Fruit fly (Drosophila melanogaster) whole organism, embryonic: Measurements from ENCODE around the gene CG34162.

Experiments used
- BtbVII ChIP-seq: fragments of 200-800 bp; sonication (Bioruptor generic); optimal IDR thresholded peaks from 3 replicates; lab custom pipeline; 2017; ENCODE audit warnings: missing biosample characterization, mild to moderate bottlenecking, missing genetic modification characterization
- CG10274 ChIP-seq: fragments of 200-800 bp; sonication (Bioruptor generic); optimal IDR thresholded peaks from 3 replicates; lab custom pipeline; 2017; ENCODE audit warnings: missing biosample characterization, mild to moderate bottlenecking, missing genetic modification characterization
- CG11696 ChIP-seq: fragments of 200-800 bp; sonication (Bioruptor generic); IDR thresholded peaks from 2 replicates; pipeline ENCODE4 v1.3.6; 2022; ENCODE audit warnings: missing biosample characterization, missing genetic modification characterization
- CG12071 ChIP-seq: fragments of 200-800 bp; sonication (Bioruptor generic); optimal IDR thresholded peaks from 3 replicates; lab custom pipeline; 2018; ENCODE audit warnings: missing biosample characterization, mild to moderate bottlenecking, missing genetic modification characterization
- CG12104 ChIP-seq: fragments of 200-800 bp; sonication (Bioruptor generic); optimal IDR thresholded peaks from 3 replicates; lab custom pipeline; 2016; ENCODE audit warnings: missing biosample characterization, missing genetic modification characterization
- CG12769 ChIP-seq: fragments of 200-800 bp; sonication (Bioruptor generic); optimal IDR thresholded peaks from 2 replicates; lab custom pipeline; 2019; ENCODE audit warnings: missing biosample characterization, mild to moderate bottlenecking, missing genetic modification characterization, moderate library complexity
- CG13287 ChIP-seq: fragments of 200-800 bp; sonication (Bioruptor generic); IDR thresholded peaks from 2 replicates; pipeline ENCODE4 v1.3.6; 2022; ENCODE audit warnings: missing biosample characterization, missing genetic modification characterization; ENCODE audit not compliant: partially characterized antibody
- CG14965 ChIP-seq: fragments of 200-800 bp; sonication (Bioruptor generic); optimal IDR thresholded peaks from 2 replicates; lab custom pipeline; 2016; ENCODE audit warnings: missing biosample characterization, missing genetic modification characterization, borderline replicate concordance
- CG15479 ChIP-seq: fragments of 200-800 bp; sonication (Bioruptor generic); optimal IDR thresholded peaks from 3 replicates; lab custom pipeline; 2019; ENCODE audit warnings: missing biosample characterization, mild to moderate bottlenecking, missing genetic modification characterization, moderate library complexity
- CG1647 ChIP-seq: fragments of 200-800 bp; sonication (Bioruptor generic); optimal IDR thresholded peaks from 3 replicates; lab custom pipeline; 2016; ENCODE audit warnings: missing biosample characterization, missing genetic modification characterization
- CG16779 ChIP-seq: fragments of 200-800 bp; sonication (Bioruptor generic); IDR thresholded peaks from 2 replicates; pipeline ENCODE4 v1.3.6; 2022; ENCODE audit warnings: missing biosample characterization, missing genetic modification characterization
- CG17359 ChIP-seq: fragments of 200-800 bp; sonication (Bioruptor generic); optimal IDR thresholded peaks from 3 replicates; lab custom pipeline; 2018; ENCODE audit warnings: missing biosample characterization, mild to moderate bottlenecking, missing genetic modification characterization, moderate library complexity
- CG17568 ChIP-seq: fragments of 200-800 bp; sonication (Bioruptor generic); optimal IDR thresholded peaks from 2 replicates; lab custom pipeline; 2018; ENCODE audit warnings: missing biosample characterization, mild to moderate bottlenecking, missing genetic modification characterization, moderate library complexity
- CG17829 ChIP-seq: fragments of 200-800 bp; optimal IDR thresholded peaks from 2 replicates; lab custom pipeline; 2019; ENCODE audit warnings: missing biosample characterization, mild to moderate bottlenecking, missing genetic modification characterization, moderate library complexity
- CG2678 ChIP-seq: fragments of 200-800 bp; sonication (Bioruptor generic); optimal IDR thresholded peaks from 3 replicates; lab custom pipeline; 2019; ENCODE audit warnings: missing biosample characterization, mild to moderate bottlenecking, missing genetic modification characterization, moderate library complexity
- CG5180 ChIP-seq: fragments of 200-800 bp; sonication (Bioruptor generic); optimal IDR thresholded peaks from 3 replicates; lab custom pipeline; 2017; ENCODE audit warnings: missing biosample characterization, missing genetic modification characterization, mild to moderate bottlenecking, moderate library complexity, missing genetic modification reagents
- CrebB ChIP-seq: fragments of 200-800 bp; sonication (Bioruptor generic); optimal IDR thresholded peaks from 3 replicates; lab custom pipeline; 2018; ENCODE audit warnings: missing biosample characterization, mild to moderate bottlenecking, missing genetic modification characterization
- Fer1 ChIP-seq: fragments of 200-800 bp; sonication (Bioruptor generic); optimal IDR thresholded peaks from 2 replicates; lab custom pipeline; 2017; ENCODE audit warnings: missing biosample characterization, mild to moderate bottlenecking, missing genetic modification characterization
- Fer2 ChIP-seq: fragments of 200-800 bp; sonication (Bioruptor generic); optimal IDR thresholded peaks from 2 replicates; lab custom pipeline; 2018; ENCODE audit warnings: missing biosample characterization, mild to moderate bottlenecking, missing genetic modification characterization, moderate library complexity
- H15 ChIP-seq: fragments of 200-800 bp; sonication (Bioruptor generic); IDR thresholded peaks from 3 replicates; pipeline ENCODE4 v1.3.6; 2022; ENCODE audit warnings: missing biosample characterization, missing genetic modification characterization
- Hey ChIP-seq: fragments of 200-800 bp; sonication (Bioruptor generic); optimal IDR thresholded peaks from 3 replicates; lab custom pipeline; 2018; ENCODE audit warnings: missing biosample characterization, mild to moderate bottlenecking, missing genetic modification characterization
- Kr ChIP-seq: fragments of 200-800 bp; sonication (Bioruptor generic); optimal IDR thresholded peaks from 2 replicates; lab custom pipeline; 2017; ENCODE audit warnings: missing biosample characterization, mild to moderate bottlenecking, missing genetic modification characterization
- Mad ChIP-seq: fragments of 200-800 bp; sonication (Bioruptor generic); optimal IDR thresholded peaks from 2 replicates; lab custom pipeline; 2016; ENCODE audit warnings: missing biosample characterization, missing genetic modification characterization
- NFAT ChIP-seq: fragments of 200-800 bp; sonication (Bioruptor generic); IDR thresholded peaks from 2 replicates; pipeline ENCODE4 v1.3.6; 2022; ENCODE audit warnings: missing biosample characterization, missing genetic modification characterization
- NK7.1 ChIP-seq: fragments of 200-800 bp; sonication (Bioruptor generic); optimal IDR thresholded peaks from 3 replicates; lab custom pipeline; 2016; ENCODE audit warnings: missing biosample characterization, missing genetic modification characterization
- Oli ChIP-seq: fragments of 200-800 bp; sonication (Bioruptor generic); optimal IDR thresholded peaks from 2 replicates; lab custom pipeline; 2018; ENCODE audit warnings: missing biosample characterization, mild to moderate bottlenecking, missing genetic modification characterization, moderate library complexity
- Rx ChIP-seq: fragments of 200-800 bp; sonication (Bioruptor generic); IDR thresholded peaks from 2 replicates; pipeline ENCODE4 v1.3.6; 2022; ENCODE audit warnings: missing biosample characterization, missing genetic modification characterization
- Scr ChIP-seq: fragments of 200-800 bp; sonication (Bioruptor generic); IDR thresholded peaks from 2 replicates; pipeline ENCODE4 v1.3.6; 2022; ENCODE audit warnings: missing biosample characterization, missing genetic modification characterization; ENCODE audit not compliant: partially characterized antibody
- bowl ChIP-seq: fragments of 200-800 bp; sonication (Bioruptor generic); IDR thresholded peaks from 2 replicates; pipeline ENCODE4 v1.3.6; 2022; ENCODE audit warnings: missing biosample characterization, missing genetic modification characterization
- chinmo ChIP-seq: fragments of 200-800 bp; sonication (Bioruptor generic); IDR thresholded peaks from 4 replicates; pipeline ENCODE4 v1.3.6; 2022; ENCODE audit warnings: missing biosample characterization, missing genetic modification characterization; ENCODE audit not compliant: partially characterized antibody
- ci ChIP-seq: fragments of 200-800 bp; sonication (Bioruptor generic); IDR thresholded peaks from 3 replicates; pipeline ENCODE4 v1.3.6; 2022; ENCODE audit warnings: missing biosample characterization, missing genetic modification characterization
- crc ChIP-seq: fragments of 200-800 bp; sonication (Bioruptor generic); optimal IDR thresholded peaks from 2 replicates; lab custom pipeline; 2016; ENCODE audit warnings: missing biosample characterization, missing genetic modification characterization
- crp ChIP-seq, 2 experiments: fragments of 200-800 bp; sonication (Bioruptor generic); optimal IDR thresholded peaks; 2 replicates in 1 of 2; 3 replicates in 1 of 2; lab custom pipeline; 2017; ENCODE audit warnings: missing biosample characterization in 2 of 2, missing genetic modification characterization in 2 of 2, mild to moderate bottlenecking in 1 of 2, moderate library complexity in 1 of 2
- cwo ChIP-seq: fragments of 200-800 bp; sonication (Bioruptor generic); optimal IDR thresholded peaks from 3 replicates; lab custom pipeline; 2017; ENCODE audit warnings: missing biosample characterization, missing genetic modification characterization, mild to moderate bottlenecking, moderate library complexity, missing genetic modification reagents
- gem ChIP-seq: fragments of 200-800 bp; sonication (Bioruptor generic); optimal IDR thresholded peaks from 2 replicates; lab custom pipeline; 2019; ENCODE audit warnings: missing biosample characterization, mild to moderate bottlenecking, missing genetic modification characterization, moderate library complexity
- gro ChIP-seq: fragments of 200-800 bp; sonication (Bioruptor generic); optimal IDR thresholded peaks from 2 replicates; lab custom pipeline; 2016; ENCODE audit warnings: missing biosample characterization, missing genetic modification characterization
- hbn ChIP-seq: fragments of 200-800 bp; sonication (Bioruptor generic); IDR thresholded peaks from 2 replicates; pipeline ENCODE4 v1.3.6; 2022; ENCODE audit warnings: missing biosample characterization, missing genetic modification characterization; ENCODE audit not compliant: partially characterized antibody
- insv ChIP-seq, 2 experiments: fragments of 200-800 bp; sonication (Bioruptor generic); optimal IDR thresholded peaks; 3 replicates each; lab custom pipeline; 2016 to 2018; ENCODE audit warnings: missing biosample characterization in 2 of 2, missing genetic modification characterization in 2 of 2
- lov ChIP-seq, 2 experiments: fragments of 200-800 bp in 1 of 2; fragments of >200 bp in 1 of 2; sonication (Bioruptor generic) in 1 of 2; IDR thresholded peaks in 1 of 2; optimal IDR thresholded peaks in 1 of 2; 2 replicates in 1 of 2; 3 replicates in 1 of 2; pipeline versions ENCODE4 v1.3.6 to Lab custom; 2017 to 2022; ENCODE audit warnings: missing biosample characterization in 1 of 2, missing genetic modification characterization in 1 of 2
- mirr ChIP-seq: fragments of 200-800 bp; sonication (Bioruptor generic); optimal IDR thresholded peaks from 3 replicates; lab custom pipeline; 2018; ENCODE audit warnings: missing biosample characterization, mild to moderate bottlenecking, missing genetic modification characterization
- nom ChIP-seq: fragments of 200-800 bp; sonication (Bioruptor generic); optimal IDR thresholded peaks from 2 replicates; lab custom pipeline; 2017; ENCODE audit warnings: missing biosample characterization, missing genetic modification characterization, mild to moderate bottlenecking, moderate library complexity, missing genetic modification reagents
- pita ChIP-seq: fragments of 200-800 bp; sonication (Bioruptor generic); optimal IDR thresholded peaks from 2 replicates; lab custom pipeline; 2017; ENCODE audit warnings: missing biosample characterization, mild to moderate bottlenecking, missing genetic modification characterization
- pros ChIP-seq: fragments of 200-800 bp; sonication (Bioruptor generic); optimal IDR thresholded peaks from 3 replicates; lab custom pipeline; 2019; ENCODE audit warnings: missing biosample characterization, mild to moderate bottlenecking, missing genetic modification characterization, moderate library complexity
- seq ChIP-seq: fragments of 200-800 bp; sonication (Bioruptor generic); IDR thresholded peaks from 2 replicates; pipeline ENCODE4 v1.3.6; 2022; ENCODE audit warnings: missing biosample characterization, missing genetic modification characterization
- twi ChIP-seq: fragments of 200-800 bp; optimal IDR thresholded peaks from 2 replicates; lab custom pipeline; 2019; ENCODE audit warnings: missing biosample characterization, mild to moderate bottlenecking, missing genetic modification characterization, moderate library complexity
- unpg ChIP-seq: fragments of 200-800 bp; sonication (Bioruptor generic); optimal IDR thresholded peaks from 3 replicates; lab custom pipeline; 2018; ENCODE audit warnings: missing biosample characterization, mild to moderate bottlenecking, missing genetic modification characterization, moderate library complexity
- wdn ChIP-seq: fragments of 200-800 bp; sonication (Bioruptor generic); IDR thresholded peaks from 2 replicates; pipeline ENCODE4 v1.3.6; 2022; ENCODE audit warnings: missing biosample characterization, missing genetic modification characterization

The CG34162 gene

DNA sequence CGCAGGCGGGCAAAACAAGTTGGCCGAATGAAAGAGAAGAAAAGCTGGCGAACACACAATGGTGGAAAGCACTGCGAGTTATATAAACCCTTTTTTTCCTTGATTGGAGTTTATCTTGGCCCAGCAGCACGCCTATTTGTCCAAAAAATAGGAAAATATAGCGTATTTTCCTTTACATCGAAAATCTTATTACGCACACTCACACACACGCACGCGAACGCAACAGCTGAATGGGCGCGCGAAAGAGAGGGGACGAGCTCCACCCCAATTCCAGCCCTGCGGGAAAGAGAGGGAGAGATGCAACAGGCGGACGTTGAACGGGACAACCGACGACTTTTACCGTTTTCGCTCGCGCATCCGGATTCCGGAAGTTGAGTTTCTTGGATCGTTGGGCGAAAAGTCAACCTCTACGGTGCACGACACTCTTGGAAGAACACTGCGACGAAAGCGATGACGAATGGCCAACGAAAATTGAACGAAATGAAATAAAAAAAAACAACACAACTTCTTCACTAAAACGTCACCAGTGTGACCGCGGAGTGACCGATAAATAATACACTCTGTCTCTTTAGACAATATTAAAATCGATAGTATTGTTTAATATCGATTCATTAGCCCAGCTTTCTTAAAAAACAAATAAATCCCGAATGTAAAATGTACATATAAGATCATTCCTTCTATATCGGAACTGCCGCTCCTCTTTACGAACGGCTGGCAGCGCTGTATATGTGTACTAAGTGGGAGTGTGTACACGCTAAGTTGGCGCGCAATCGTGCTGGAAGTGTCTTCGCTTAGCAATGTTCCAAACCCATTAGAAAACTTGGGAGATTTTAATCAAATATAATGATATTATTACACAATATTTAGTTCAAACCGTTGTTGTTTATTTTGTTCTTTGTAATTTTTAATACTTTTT, 14.8 kb upstream of the CG34162 start, which contains the start of the genes Dlg5 and CG4970 (continued):
- TF ChIP-seq gem, result no peak
- TF ChIP-seq pros, result peak; percentile 37
- TF ChIP-seq twi (tag; lab: Kevin White, UChicago), result no peak
- no peak for TF ChIP-seq CrebB
- no peak for TF ChIP-seq crc (GFP tag; lab: Kevin White, UChicago)
- TF ChIP-seq hbn (GFP tag; lab: Robert Waterston, UW), result peak; percentile 67; the same call in 1 of the 2 replicates
- TF ChIP-seq seq (GFP tag; lab: Robert Waterston, UW), result no peak
- TF ChIP-seq CG1647, result no peak
- no peak for TF ChIP-seq CG12769 (tag; lab: Kevin White, UChicago)
- no peak for TF ChIP-seq CG2678 (tag; lab: Kevin White, UChicago)
- no peak for TF ChIP-seq H15 (GFP tag; lab: Robert Waterston, UW)
- peak; percentile 17 for TF ChIP-seq BtbVII (GFP tag; lab: Kevin White, UChicago)
- TF ChIP-seq pita (GFP tag; lab: Kevin White, UChicago), result peak; percentile 97
- no peak for TF ChIP-seq CG17568
- TF ChIP-seq bowl (GFP tag; lab: Robert Waterston, UW), result no peak
- TF ChIP-seq cwo (GFP tag; lab: Kevin White, UChicago), result no peak
- no peak for TF ChIP-seq Rx (GFP tag; lab: Robert Waterston, UW)
- TF ChIP-seq NK7.1, result no peak
- TF ChIP-seq CG12104 (GFP tag; lab: Kevin White, UChicago), result no peak
- no peak for TF ChIP-seq Mad
- TF ChIP-seq CG16779 (GFP tag; lab: Robert Waterston, UW), result no peak
- no peak for TF ChIP-seq gro (GFP tag; lab: Kevin White, UChicago)
- TF ChIP-seq CG13287 (GFP tag; lab: Robert Waterston, UW), result peak; percentile 79
- peak; percentile 63; the same call in 1 of the 2 replicates for TF ChIP-seq NFAT (GFP tag; lab: Robert Waterston, UW)
- no peak for TF ChIP-seq CG14965
- TF ChIP-seq Scr (GFP tag; lab: Robert Waterston, UW), result peak; percentile 75
- peak; percentile 45; the same call in 1 of the 3 replicates for TF ChIP-seq ci (GFP tag; lab: Robert Waterston, UW)
- peak in 1 of 2 experiments; percentile 61 for TF ChIP-seq insv (GFP tag; optimal IDR thresholded peaks at IDR 0.05; lab: Kevin White, UChicago)
- peak in 1 of 2 experiments; percentile 64 for TF ChIP-seq crp (GFP tag; optimal IDR thresholded peaks at IDR 0.05; lab: Kevin White, UChicago)
- peak; percentile 78; the same call in 2 of the 4 replicates for TF ChIP-seq chinmo (GFP tag; lab: Robert Waterston, UW)
- no peak for TF ChIP-seq CG10274 (GFP tag; lab: Kevin White, UChicago)
- TF ChIP-seq CG11696, result no peak
- no peak for TF ChIP-seq Hey
- TF ChIP-seq CG12071, result no peak
- TF ChIP-seq Kr (GFP tag; lab: Kevin White, UChicago), result no peak
- TF ChIP-seq unpg, result no peak
- TF ChIP-seq nom (GFP tag; lab: Kevin White, UChicago), result no peak
- TF ChIP-seq lov (optimal IDR thresholded peaks at IDR 0.05; lab: Kevin White, UChicago), result no peak
- no peak for TF ChIP-seq lov (GFP tag; IDR thresholded peaks at IDR 0.05; lab: Robert Waterston, UW)
- peak; percentile 72 for TF ChIP-seq CG5180 (GFP tag; lab: Kevin White, UChicago)
- no peak for TF ChIP-seq CG17829 (tag; lab: Kevin White, UChicago)
- TF ChIP-seq CG17359 (tag; lab: Kevin White, UChicago), result no peak
- TF ChIP-seq Fer1 (GFP tag; lab: Kevin White, UChicago), result no peak
- no peak for TF ChIP-seq wdn (GFP tag; lab: Robert Waterston, UW)
- no peak for TF ChIP-seq Fer2 (tag; lab: Kevin White, UChicago)
- no peak for TF ChIP-seq Oli (tag; lab: Kevin White, UChicago)
- TF ChIP-seq CG15479, result no peak
- no peak for TF ChIP-seq mirr (GFP tag; lab: Kevin White, UChicago)
